Worm (Caenorhabditis elegans): Measurements from ENCODE around the gene T22E5.6.

Gene T22E5.6

ce11 chrX:6410177-6410765 lies 5.9 kb downstream of the T22E5.6 start, which contains the start of gene mup-2 (continued):
- no peak for TF ChIP-seq ets-5 (GFP tag; IDR thresholded peaks at IDR 0.05)
- TF ChIP-seq aha-1 (tag; optimal IDR thresholded peaks at IDR 0.05) = no peak
- no peak for TF ChIP-seq sptf-1 (tag; optimal IDR thresholded peaks at IDR 0.05)
- peak; percentile 50 for TF ChIP-seq nhr-20 (tag; optimal IDR thresholded peaks at IDR 0.05)
- no peak for TF ChIP-seq fos-1 (tag; optimal IDR thresholded peaks at IDR 0.05)
- no peak for TF ChIP-seq ceh-88 (GFP tag; IDR thresholded peaks at IDR 0.05)
- no peak for TF ChIP-seq nhr-237 (tag; optimal IDR thresholded peaks at IDR 0.05)
- TF ChIP-seq F16B12.6 (tag; optimal IDR thresholded peaks at IDR 0.05) = no peak
- TF ChIP-seq nhr-85 (tag) = no peak
- no peak for TF ChIP-seq ama-1 (optimal IDR thresholded peaks at IDR 0.05)
- no peak for TF ChIP-seq C34B4.2 (tag; optimal IDR thresholded peaks at IDR 0.05)
- no peak for TF ChIP-seq unc-62 (GFP tag; optimal IDR thresholded peaks at IDR 0.05)
- TF ChIP-seq ztf-4 (tag; optimal IDR thresholded peaks at IDR 0.05) = peak; percentile 7
- no peak for TF ChIP-seq zag-1 (tag; optimal IDR thresholded peaks at IDR 0.05)
- peak; percentile 88 for TF ChIP-seq dsc-1 (tag; optimal IDR thresholded peaks at IDR 0.05)
- TF ChIP-seq mdl-1 (tag; optimal IDR thresholded peaks at IDR 0.05) = peak in 1 of 2 experiments; percentile 20
- TF ChIP-seq zip-4 (GFP tag; optimal IDR thresholded peaks at IDR 0.05) = no peak
- TF ChIP-seq pqm-1 (tag; optimal IDR thresholded peaks at IDR 0.05) = no peak
- TF ChIP-seq isw-1 (GFP tag; IDR thresholded peaks at IDR 0.05) = no peak

ce11 chrX:6408713-6409112 lies 7.5 kb downstream of the T22E5.6 start:
- TF ChIP-seq mep-1 (tag; optimal IDR thresholded peaks at IDR 0.05) (no peak), nhr-71 (tag; optimal IDR thresholded peaks at IDR 0.05) (no peak), lin-15B (tag; optimal IDR thresholded peaks at IDR 0.05) (no peak), nhr-11 (tag; optimal IDR thresholded peaks at IDR 0.05) (no peak), mef-2 (tag; optimal IDR thresholded peaks at IDR 0.05) (no peak), xbp-1 (tag; optimal IDR thresholded peaks at IDR 0.05) (no peak), dpl-1 (GFP tag; optimal IDR thresholded peaks at IDR 0.05) (no peak), ets-5 (GFP tag; IDR thresholded peaks at IDR 0.05) (no peak), C34B4.2 (tag; optimal IDR thresholded peaks at IDR 0.05) (no peak), nhr-90 (tag; optimal IDR thresholded peaks at IDR 0.05; ENCODE audit: poor library complexity) (no peak), sox-4 (tag; optimal IDR thresholded peaks at IDR 0.05) (no peak), unc-130 (tag; optimal IDR thresholded peaks at IDR 0.05) (no peak)

DNA sequence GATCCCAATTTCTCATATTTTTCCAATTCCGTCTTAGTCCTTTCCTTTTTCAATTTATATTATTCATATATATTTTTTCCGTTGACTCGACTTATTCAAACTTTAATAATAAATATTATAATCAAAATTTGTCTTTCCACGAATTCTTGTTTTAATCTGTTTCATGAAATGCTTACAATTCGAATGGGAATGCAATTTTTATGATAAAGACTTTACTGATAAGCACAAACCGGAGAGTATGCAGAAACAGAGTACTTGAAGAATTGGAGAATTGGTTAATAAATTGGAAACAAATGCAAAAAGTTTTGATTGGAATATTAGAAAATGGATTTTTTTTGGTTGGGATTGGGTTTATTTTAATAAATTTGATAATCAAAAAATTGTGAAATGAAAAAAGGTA lies 7.9 kb downstream of the T22E5.6 start:
- no peak for TF ChIP-seq unc-62 (GFP tag; optimal IDR thresholded peaks at IDR 0.05)
- no peak for TF ChIP-seq nhr-20 (tag; optimal IDR thresholded peaks at IDR 0.05)
- no peak for TF ChIP-seq ets-5 (GFP tag; IDR thresholded peaks at IDR 0.05)
- no peak for TF ChIP-seq fkh-8 (tag; optimal IDR thresholded peaks at IDR 0.05)
- no peak for TF ChIP-seq nhr-11 (tag; optimal IDR thresholded peaks at IDR 0.05)
- peak; percentile 82 for TF ChIP-seq elt-2 (tag; optimal IDR thresholded peaks at IDR 0.05)
- TF ChIP-seq hpl-2 (GFP tag; optimal IDR thresholded peaks at IDR 0.05) = no peak
- TF ChIP-seq lin-35 (GFP tag; optimal IDR thresholded peaks at IDR 0.05) = no peak
- no peak for TF ChIP-seq hlh-17 (GFP tag; optimal IDR thresholded peaks at IDR 0.05; ENCODE audit: borderline replicate concordance)
- peak; percentile 30 for TF ChIP-seq lin-14 (GFP tag; optimal IDR thresholded peaks at IDR 0.05)
- TF ChIP-seq unc-30 (tag; optimal IDR thresholded peaks at IDR 0.05) = no peak
- no peak for TF ChIP-seq unc-86 (tag; optimal IDR thresholded peaks at IDR 0.05)
- no peak for TF ChIP-seq snpc-4 (tag; optimal IDR thresholded peaks at IDR 0.05)
- TF ChIP-seq pqm-1 (tag; optimal IDR thresholded peaks at IDR 0.05) = no peak
- no peak for TF ChIP-seq nhr-90 (tag; optimal IDR thresholded peaks at IDR 0.05; ENCODE audit: poor library complexity)

DNA sequence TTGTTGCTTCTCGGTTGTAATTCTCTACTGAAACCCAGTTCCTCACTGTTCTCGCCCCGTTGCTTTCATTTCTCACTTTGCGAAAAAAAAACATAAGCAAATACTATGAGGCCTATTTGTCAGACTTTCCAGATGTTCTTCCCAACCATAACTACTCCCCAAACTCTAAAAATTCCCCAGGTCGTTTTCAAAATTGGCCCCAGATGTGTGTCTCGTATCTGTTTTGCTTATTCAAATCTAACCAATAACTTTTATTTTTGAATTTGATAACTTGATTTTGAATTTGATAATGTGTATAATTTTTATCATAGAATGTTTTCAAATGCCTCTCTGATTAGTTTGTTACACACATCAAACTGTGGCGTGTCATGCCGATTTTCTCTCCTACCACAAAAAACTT lies 8.4 kb downstream of the T22E5.6 start:
- no peak for TF ChIP-seq efl-1 (optimal IDR thresholded peaks at IDR 0.05)
- TF ChIP-seq efl-1 (GFP tag; optimal IDR thresholded peaks at IDR 0.05 in 1 of 2) = peak in 1 of 2 experiments; percentile 70
- TF ChIP-seq fkh-10 (GFP tag; optimal IDR thresholded peaks at IDR 0.05) = no peak
- TF ChIP-seq fkh-4 (tag; optimal IDR thresholded peaks at IDR 0.05; ENCODE audit: borderline replicate concordance) = peak; percentile 65
- peak; percentile 81 for TF ChIP-seq dsc-1 (tag; optimal IDR thresholded peaks at IDR 0.05)
